Fruit fly (Drosophila melanogaster) S2 (cell line): ENCODE data around the gene CG5326.

Experiments used
- CG8478 ChIP-seq: fragments of >200 bp; optimal IDR thresholded peaks from 2 replicates; lab custom pipeline; 2018
- CTCF ChIP-seq, 2 experiments: fragments of >200 bp; optimal IDR thresholded peaks; 2 replicates each; lab custom pipeline; 2018

DNA sequence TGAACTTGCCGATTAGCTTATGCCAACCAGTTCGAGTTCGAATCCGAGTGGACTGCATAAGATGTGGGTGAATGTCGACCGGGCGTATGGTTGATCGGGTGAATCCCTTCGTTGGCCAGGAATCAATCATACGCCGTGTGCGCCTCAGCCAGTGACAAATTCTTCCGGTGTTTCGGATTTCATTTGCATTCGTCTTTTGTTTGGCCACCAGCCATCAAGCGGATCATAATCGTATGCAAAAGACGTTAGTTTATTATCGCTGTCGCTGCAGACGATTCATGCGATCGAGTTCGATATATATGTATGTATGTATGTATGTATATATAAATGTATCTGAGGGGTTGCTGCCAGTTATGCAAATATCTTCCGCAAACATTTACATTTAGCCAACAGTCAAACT lies 24.4 kb upstream of the CG5326 start:
- TF ChIP-seq CTCF (optimal IDR thresholded peaks at IDR 0.05; lab: Kevin White, UChicago), result no peak
- no peak for TF ChIP-seq CG8478
